Fruit fly (Drosophila melanogaster): ENCODE measurements around the gene Taf10b.

The Taf10b gene

DNA sequence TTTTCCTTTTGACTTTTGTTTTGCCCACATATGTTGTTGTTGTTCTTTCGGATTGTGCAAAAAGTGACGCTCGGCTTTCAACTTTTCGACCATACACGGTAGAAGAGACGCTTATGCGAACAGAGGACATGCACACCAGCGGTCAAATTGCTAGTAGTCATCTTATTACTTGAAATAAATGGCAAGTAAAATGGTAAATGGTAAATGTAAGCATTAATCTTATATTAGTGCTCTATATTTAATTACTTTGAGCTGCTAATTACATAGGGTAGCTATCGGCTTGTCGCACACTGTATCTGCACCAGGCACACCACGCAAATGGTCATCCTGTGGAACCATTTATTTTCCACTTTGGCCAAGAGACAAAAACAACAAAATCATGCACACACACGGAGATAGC is 46.3 kb downstream of the Taf10b start (continued):
- no peak for TF ChIP-seq CG18262 (tag; optimal IDR thresholded peaks at IDR 0.05)
- TF ChIP-seq CG4820 (GFP tag; optimal IDR thresholded peaks at IDR 0.05) = no peak
- TF ChIP-seq BEAF-32 (GFP tag; optimal IDR thresholded peaks at IDR 0.05) = no peak
- no peak for TF ChIP-seq Dref (GFP tag; IDR thresholded peaks at IDR 0.05)
- 0 out of 2 replicates have a peak, but pooled peaks have one; percentile 4 for TF ChIP-seq Rx (GFP tag; IDR thresholded peaks at IDR 0.05)
- no peak for TF ChIP-seq wor (GFP tag; IDR thresholded peaks at IDR 0.05)
- TF ChIP-seq pros (GFP tag; optimal IDR thresholded peaks at IDR 0.05) = no peak
- TF ChIP-seq grn (GFP tag; optimal IDR thresholded peaks at IDR 0.05) = no peak
- TF ChIP-seq CG17568 (GFP tag; optimal IDR thresholded peaks at IDR 0.05) = no peak
- no peak for TF ChIP-seq sr (GFP tag; IDR thresholded peaks at IDR 0.05)
- TF ChIP-seq Med (GFP tag) = peak; percentile 82
- TF ChIP-seq D (optimal IDR thresholded peaks at IDR 0.05) = no peak
- TF ChIP-seq D (GFP tag; optimal IDR thresholded peaks at IDR 0.05) = no peak
- TF ChIP-seq hb (GFP tag; IDR thresholded peaks at IDR 0.05; ENCODE audit: partially characterized antibody) = no peak
- no peak for TF ChIP-seq crc (GFP tag; optimal IDR thresholded peaks at IDR 0.05)
- peak; percentile 43; the same call in 1 of the 2 replicates for TF ChIP-seq CG32532 (GFP tag; IDR thresholded peaks at IDR 0.05)
- no peak for TF ChIP-seq bcd (GFP tag; optimal IDR thresholded peaks at IDR 0.05)
- TF ChIP-seq lmd (GFP tag; IDR thresholded peaks at IDR 0.05) = peak; percentile 40
- peak; percentile 11 for TF ChIP-seq CG3281 (GFP tag; optimal IDR thresholded peaks at IDR 0.05)
- no peak for TF ChIP-seq croc (GFP tag; conservative IDR thresholded peaks at IDR 0.05)
- TF ChIP-seq CG1603 (tag; optimal IDR thresholded peaks at IDR 0.05) = peak; percentile 53
- TF ChIP-seq gt (GFP tag; IDR thresholded peaks at IDR 0.05) = no peak
- TF ChIP-seq Hr51 (GFP tag; optimal IDR thresholded peaks at IDR 0.05) = peak in 1 of 2 experiments; percentile 19
- no peak for TF ChIP-seq fd102C (GFP tag; optimal IDR thresholded peaks at IDR 0.05)
- TF ChIP-seq Atf6 (GFP tag; IDR thresholded peaks at IDR 0.05) = peak; percentile 10; the same call in 1 of the 2 replicates
- TF ChIP-seq Side (GFP tag; optimal IDR thresholded peaks at IDR 0.05) = no peak
- no peak for TF ChIP-seq emc (GFP tag; optimal IDR thresholded peaks at IDR 0.05)
- TF ChIP-seq CG14014 (GFP tag; IDR thresholded peaks at IDR 0.05) = peak; percentile 33; the same call in 1 of the 2 replicates
- no peak for TF ChIP-seq CG3065 (GFP tag; optimal IDR thresholded peaks at IDR 0.05)

DNA sequence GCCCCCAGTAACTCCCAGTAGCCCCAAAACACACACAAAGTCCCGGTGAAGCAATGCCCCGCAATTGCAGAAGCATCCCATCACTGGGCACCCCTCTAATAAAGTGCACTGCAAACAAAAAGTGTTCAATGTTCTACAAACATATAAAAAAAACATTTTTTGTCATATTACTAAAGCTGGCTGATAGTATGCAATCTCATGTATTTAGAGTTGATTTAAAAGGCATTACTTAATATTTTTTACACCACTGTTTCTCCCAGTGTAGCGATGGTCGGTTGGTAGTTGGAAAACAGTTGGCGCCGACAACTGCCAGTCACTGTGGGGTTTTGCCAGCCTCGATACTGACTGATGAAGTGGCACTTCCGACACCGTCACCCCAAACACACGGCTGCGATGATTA is 47.3 kb downstream of the Taf10b start:
- TF ChIP-seq CG2712 (tag; optimal IDR thresholded peaks at IDR 0.05) (no peak), sima (GFP tag; optimal IDR thresholded peaks at IDR 0.05) (no peak), CG14441 (GFP tag; IDR thresholded peaks at IDR 0.05) (0 out of 2 replicates have a peak, but pooled peaks have one; percentile 33), CG4282 (GFP tag; optimal IDR thresholded peaks at IDR 0.05) (no peak), CG5180 (GFP tag; optimal IDR thresholded peaks at IDR 0.05) (no peak), cad (GFP tag; optimal IDR thresholded peaks at IDR 0.05) (no peak), CG10431 (GFP tag; optimal IDR thresholded peaks at IDR 0.05) (no peak), CG3065 (GFP tag; optimal IDR thresholded peaks at IDR 0.05) (no peak), CrebB (tag; optimal IDR thresholded peaks at IDR 0.05) (no peak), ac (GFP tag; optimal IDR thresholded peaks at IDR 0.05) (no peak), CG6854 (GFP tag; optimal IDR thresholded peaks at IDR 0.05) (no peak), CG6791 (GFP tag; IDR thresholded peaks at IDR 0.05; ENCODE audit: partially characterized antibody) (no peak), CG18011 (GFP tag; optimal IDR thresholded peaks at IDR 0.05) (no peak), unpg (GFP tag; optimal IDR thresholded peaks at IDR 0.05) (no peak), CG9609 (GFP tag; optimal IDR thresholded peaks at IDR 0.05) (peak; percentile 8), CG14860 (GFP tag; IDR thresholded peaks at IDR 0.05; ENCODE audit: partially characterized antibody) (no peak), fd64A (GFP tag; optimal IDR thresholded peaks at IDR 0.05) (no peak), CG2199 (GFP tag; IDR thresholded peaks at IDR 0.05) (no peak), bab2 (GFP tag; optimal IDR thresholded peaks at IDR 0.05) (no peak), CG2116 (GFP tag; optimal IDR thresholded peaks at IDR 0.05) (no peak), NfI (GFP tag; optimal IDR thresholded peaks at IDR 0.05) (peak; percentile 5), YL-1 (GFP tag; optimal IDR thresholded peaks at IDR 0.05) (no peak), Sox102F (GFP tag; optimal IDR thresholded peaks at IDR 0.05) (peak; percentile 27), dpn (GFP tag; optimal IDR thresholded peaks at IDR 0.05) (peak in 1 of 2 experiments; percentile 12)

Data from whole organism, embryonic.